Worm (Caenorhabditis elegans) whole organism, L4/young adult: ENCODE data around the gene ZC250.5.
A peak's percentile ranks its signal among the peaks of the same experiment; 100 is the strongest.
"Not testable (repeated sequence)": the region's sequence is repeated elsewhere in the genome, so short reads cannot be mapped to it uniquely, and the experiment has no call there.

Experiments used
- W03F9.2 ChIP-seq: fragments of 150-350 bp; optimal IDR thresholded peaks from 2 replicates; lab custom pipeline; 2014; ENCODE audit warnings: missing biosample characterization, missing genetic modification characterization
- dao-5 ChIP-seq: sonication (generic microtip); optimal IDR thresholded peaks from 2 replicates; lab custom pipeline; 2016; ENCODE audit warnings: missing genotype, missing genetic modification characterization, moderate library complexity, missing compliant biosample characterization
- him-1 ChIP-seq: sonication (generic microtip); optimal IDR thresholded peaks from 2 replicates; lab custom pipeline; 2016; ENCODE audit warnings: missing genotype, missing genetic modification reagents, missing genetic modification characterization, missing compliant biosample characterization

ZC250.5 gene

DNA sequence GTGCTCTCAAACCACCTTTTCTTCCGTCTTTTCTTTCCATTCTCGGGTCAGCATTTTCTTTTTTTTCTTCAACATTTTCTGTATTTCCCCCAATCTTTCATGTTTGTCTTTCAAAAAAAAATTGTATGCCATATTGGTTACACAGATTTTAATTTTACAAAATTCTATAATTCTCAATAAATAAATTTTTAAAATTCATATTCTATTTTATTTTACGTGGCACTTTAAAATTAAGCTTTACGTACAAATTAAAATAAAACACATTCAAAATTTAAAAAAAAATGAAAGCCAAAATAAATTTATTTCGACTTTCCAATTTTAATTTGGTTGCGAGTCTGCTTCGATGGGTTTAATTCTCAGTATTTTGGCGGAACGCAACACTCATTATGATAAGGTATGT is at the start of gene ZC250.5:
TSS of gene ZC250.5 (plus strand) at position 301 of the 400 bp plus-strand sequence.
- no peak for TF ChIP-seq dao-5 (tag; lab: Kevin White, UChicago)
- TF ChIP-seq him-1 (tag; lab: Kevin White, UChicago): no peak
- TF ChIP-seq W03F9.2 (tag; lab: Kevin White, UChicago): no peak

DNA sequence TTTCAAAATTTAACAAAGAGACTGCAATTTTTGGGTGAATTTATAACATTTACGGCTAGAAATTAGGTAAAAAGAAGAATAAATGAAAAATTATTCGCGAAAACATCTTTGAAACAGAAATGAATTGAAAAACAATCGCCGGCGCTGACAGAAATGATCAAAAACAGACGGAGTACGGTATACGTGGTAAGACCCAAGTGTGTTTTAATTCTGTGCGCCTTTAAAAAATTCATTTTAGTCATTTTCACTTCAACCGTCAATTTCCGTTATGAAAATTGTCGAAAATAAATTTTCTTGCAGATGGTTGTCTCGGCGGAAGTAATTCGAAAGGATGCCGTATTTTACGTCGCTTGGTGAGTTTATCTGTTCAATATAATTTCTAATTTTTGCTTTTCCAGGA is 49.4 kb upstream of the ZC250.5 start, which contains the start of gene C53A3.3:
TSS of gene C53A3.3 (plus strand) at position 301 of the 400 bp plus-strand sequence.
- TF ChIP-seq dao-5 (tag; lab: Kevin White, UChicago) (no peak), him-1 (tag; lab: Kevin White, UChicago) (no peak), W03F9.2 (tag; lab: Kevin White, UChicago) (no peak)

DNA sequence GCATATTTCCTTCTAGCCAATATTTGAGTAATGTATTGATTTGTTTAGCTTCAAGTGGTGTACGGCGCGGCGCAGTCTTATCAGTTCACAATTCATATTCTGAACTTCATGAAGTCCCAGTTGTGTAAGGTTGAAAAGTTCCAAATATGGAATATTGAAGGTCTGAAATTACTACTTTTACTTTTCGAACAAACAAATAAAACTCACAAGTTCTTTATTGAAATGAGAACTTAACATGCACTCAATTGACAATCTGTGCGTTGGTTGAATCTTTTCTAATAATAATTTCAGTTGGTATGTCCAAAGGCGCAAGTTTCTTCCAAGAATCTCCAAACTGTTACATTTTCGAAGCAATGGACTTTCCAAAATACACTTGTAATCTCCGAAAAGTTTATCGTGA is 46.8 kb upstream of the ZC250.5 start, which contains the start of gene C53A3.4:
TSS of gene C53A3.4 (minus strand) at position 101 of the 400 bp plus-strand sequence.
- no peak for TF ChIP-seq W03F9.2 (tag; lab: Kevin White, UChicago)
- TF ChIP-seq him-1 (tag; lab: Kevin White, UChicago): no peak
- no peak for TF ChIP-seq dao-5 (tag; lab: Kevin White, UChicago)

DNA sequence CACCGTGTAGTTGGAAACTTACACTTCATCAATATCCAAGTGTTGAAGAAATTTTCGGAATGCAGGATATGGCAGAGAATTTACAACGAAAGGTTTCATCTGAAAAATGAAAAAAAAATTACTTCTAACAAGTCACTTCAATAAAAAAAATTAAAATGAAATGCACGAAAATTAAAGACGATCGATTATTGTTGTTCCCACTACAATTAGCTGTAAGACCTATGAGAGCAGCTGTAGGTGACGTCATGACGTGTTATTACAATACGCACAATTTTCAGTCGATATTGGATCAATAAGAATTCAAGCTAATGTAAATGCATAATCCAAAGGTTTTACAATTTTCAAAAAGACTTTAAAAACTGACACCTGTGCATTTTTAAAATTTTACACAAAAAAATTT is 45.4 kb upstream of the ZC250.5 start, which contains the start of gene C53A3.1:
TSS of gene C53A3.1 (minus strand) at position 101 of the 400 bp plus-strand sequence.
- no peak for TF ChIP-seq him-1 (tag; lab: Kevin White, UChicago)
- TF ChIP-seq W03F9.2 (tag; lab: Kevin White, UChicago): no peak
- no peak for TF ChIP-seq dao-5 (tag; lab: Kevin White, UChicago)

DNA sequence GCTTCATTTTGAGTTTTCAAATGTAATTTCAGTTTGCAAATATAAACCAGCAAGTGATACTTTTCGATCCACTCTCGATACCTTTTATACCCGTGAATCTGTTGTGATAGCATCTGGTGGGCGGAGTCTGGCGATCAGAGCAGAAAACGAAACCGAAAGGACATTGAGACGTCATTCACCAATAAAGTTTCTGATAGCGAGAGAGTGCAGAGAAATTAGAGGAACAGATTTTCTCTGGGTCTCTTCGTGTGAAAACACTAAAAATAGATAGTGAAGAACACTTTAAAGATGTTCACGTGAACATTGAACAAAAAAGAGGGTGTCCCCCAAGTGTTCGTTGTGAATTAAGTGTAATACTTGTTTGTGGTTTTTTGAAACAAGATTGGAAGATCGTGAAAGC is 41.8 kb upstream of the ZC250.5 start, which contains the start of gene pgph-3:
TSS of gene pgph-3 (minus strand) at position 60 of the 400 bp plus-strand sequence.
- TF ChIP-seq W03F9.2 (tag; lab: Kevin White, UChicago) (peak; percentile 25), dao-5 (tag; lab: Kevin White, UChicago) (no peak)

DNA sequence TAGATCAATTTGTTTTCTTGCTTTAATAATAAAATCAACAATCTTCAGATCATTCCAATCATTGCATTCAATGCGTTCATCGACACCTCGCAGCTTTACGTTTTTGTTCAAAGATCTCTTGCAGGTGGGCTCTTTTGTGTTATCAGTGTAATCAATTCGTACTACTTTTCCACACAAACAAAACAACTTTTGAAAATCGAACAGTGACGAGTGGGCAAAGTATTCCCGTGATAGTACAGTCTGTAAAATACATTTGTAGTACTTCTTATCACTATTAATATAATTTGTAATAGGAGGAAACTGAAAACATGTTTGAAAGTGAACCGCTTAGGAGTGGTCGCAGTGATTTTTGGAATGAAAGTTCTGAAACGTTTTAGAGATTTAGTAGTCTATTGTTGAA is 40.5 kb upstream of the ZC250.5 start, which contains the start of gene pgph-2:
TSS of gene pgph-2 (plus strand) at position 47 of the 400 bp plus-strand sequence.
- TF ChIP-seq dao-5 (tag; lab: Kevin White, UChicago) (no peak), him-1 (tag; lab: Kevin White, UChicago) (no peak), W03F9.2 (tag; lab: Kevin White, UChicago) (no peak)

DNA sequence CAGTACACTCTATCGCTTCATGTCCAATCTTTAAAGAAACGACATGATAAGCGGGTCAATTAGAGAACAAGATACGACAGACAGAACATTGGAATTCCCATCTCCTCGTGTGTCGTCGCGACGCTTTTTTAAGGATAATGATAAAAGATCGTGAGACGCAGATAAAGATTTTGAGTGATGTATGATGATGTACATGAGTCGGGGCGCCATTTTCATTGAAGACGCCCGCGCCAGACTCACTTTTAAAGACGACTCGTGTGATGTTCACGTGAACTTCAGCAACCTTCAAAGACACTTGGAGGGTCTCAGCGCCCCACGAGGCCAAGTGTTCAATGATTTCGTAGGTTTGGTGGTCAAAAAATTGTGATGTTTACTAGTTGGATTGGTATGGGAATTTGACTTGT is 37.3 kb upstream of the ZC250.5 start:
- TF ChIP-seq him-1 (tag; lab: Kevin White, UChicago) (no peak), dao-5 (tag; lab: Kevin White, UChicago) (no peak), W03F9.2 (tag; lab: Kevin White, UChicago) (no peak)

DNA sequence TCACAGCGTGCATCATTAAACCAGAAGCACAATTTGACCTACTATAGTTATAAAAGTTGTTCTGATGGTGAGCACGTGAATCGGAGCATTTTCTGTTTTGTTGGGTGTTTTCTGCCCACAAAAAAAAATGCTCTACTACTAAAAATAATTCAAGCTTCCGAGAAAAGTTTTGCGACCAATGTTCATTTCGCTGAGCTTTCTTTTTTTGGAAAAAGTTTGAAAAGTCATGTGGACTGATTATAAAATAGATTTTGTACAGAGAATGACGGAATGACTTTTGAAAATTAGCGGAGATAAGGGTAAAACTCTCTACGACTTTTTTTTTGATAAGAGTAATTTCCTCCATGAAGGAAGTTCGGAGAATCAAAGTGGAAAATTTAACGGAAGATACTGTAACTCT is 36.1 kb upstream of the ZC250.5 start:
- TF ChIP-seq dao-5 (tag; lab: Kevin White, UChicago) (no peak), W03F9.2 (tag; lab: Kevin White, UChicago) (no peak), him-1 (tag; lab: Kevin White, UChicago) (no peak)

DNA sequence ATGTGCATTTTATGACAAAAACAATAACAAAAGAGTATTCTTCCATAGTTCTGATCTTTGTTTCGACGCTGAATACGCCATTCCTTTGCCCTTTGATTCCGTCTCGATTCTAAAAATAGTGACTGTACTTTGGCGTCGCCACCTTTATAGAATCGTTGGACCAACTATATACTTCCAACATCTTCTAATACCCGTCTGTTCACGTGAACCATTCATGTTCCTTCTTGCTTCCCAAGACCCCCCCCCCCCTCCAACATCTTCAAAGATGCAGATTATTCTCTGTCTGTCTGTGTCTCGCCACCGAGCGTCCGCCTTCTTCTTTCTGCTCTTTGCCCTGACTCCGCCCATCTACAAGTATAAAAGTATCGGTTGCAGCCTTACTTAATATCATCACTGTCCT is 35.6 kb upstream of the ZC250.5 start:
- TF ChIP-seq dao-5 (tag; lab: Kevin White, UChicago): no peak
- no peak for TF ChIP-seq him-1 (tag; lab: Kevin White, UChicago)
- TF ChIP-seq W03F9.2 (tag; lab: Kevin White, UChicago): no peak

DNA sequence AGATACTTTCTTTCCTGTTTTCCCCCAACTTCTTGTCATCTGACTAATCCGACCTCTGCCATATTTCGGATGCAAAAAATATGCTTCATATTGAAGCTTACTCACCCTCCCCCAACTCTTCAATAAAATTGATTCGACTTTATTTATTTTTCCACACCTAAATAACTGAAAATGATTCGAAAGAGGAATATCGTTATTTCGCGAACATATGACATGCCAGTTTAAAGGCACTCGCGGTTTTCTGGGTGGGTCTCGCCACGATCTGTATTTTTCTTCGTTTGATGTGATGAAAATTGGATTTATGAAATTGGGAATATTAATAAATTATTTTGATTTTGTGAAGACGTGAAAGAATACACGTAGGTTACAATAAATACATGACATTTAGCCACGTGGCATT is 33.9 kb upstream of the ZC250.5 start, which contains the start of gene F44E7.3:
TSS of gene F44E7.3 (plus strand) at position 319 of the 400 bp plus-strand sequence.
- TF ChIP-seq him-1 (tag; lab: Kevin White, UChicago): no peak
- TF ChIP-seq W03F9.2 (tag; lab: Kevin White, UChicago): no peak
- TF ChIP-seq dao-5 (tag; lab: Kevin White, UChicago): no peak

DNA sequence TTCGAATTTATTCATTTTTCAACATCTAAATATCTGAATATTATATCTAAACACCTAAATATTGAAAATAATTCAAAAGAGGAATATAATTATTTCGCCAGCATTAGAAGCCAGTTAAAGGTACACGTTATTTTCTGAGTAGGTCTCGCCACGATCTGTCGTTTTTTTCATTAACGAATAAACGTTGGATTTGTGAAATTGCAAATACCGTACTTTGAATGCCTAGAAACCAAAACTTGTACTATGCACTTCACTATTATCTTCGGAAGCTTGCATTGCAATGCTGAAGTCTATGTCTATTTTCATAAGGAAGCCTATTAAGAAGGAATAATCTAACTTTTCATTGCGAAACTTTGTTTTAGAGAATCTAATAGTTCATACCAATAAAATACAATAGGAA is 33.1 kb upstream of the ZC250.5 start:
- TF ChIP-seq W03F9.2 (tag; lab: Kevin White, UChicago): no peak
- TF ChIP-seq dao-5 (tag; lab: Kevin White, UChicago): no peak
- TF ChIP-seq him-1 (tag; lab: Kevin White, UChicago): no peak

DNA sequence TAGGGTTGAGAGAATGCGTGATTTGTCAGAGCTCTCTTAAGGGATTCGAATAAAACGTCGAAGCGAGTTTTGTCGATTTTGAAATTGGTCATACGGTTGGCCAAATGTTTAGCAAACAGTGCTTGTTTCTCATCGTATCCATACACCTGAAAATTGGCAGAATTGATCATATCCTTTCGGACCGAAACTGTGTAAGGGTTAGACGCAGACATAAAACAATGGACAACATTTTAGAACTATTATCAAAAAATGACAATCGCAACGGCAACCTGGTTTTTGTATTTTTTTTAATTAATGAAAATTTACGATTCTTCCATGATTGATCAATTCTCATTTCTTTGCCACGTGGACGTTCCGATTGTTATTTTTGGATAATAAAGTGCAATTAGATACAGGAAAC is 31.4 kb upstream of the ZC250.5 start:
- TF ChIP-seq W03F9.2 (tag; lab: Kevin White, UChicago) (no peak), him-1 (tag; lab: Kevin White, UChicago) (no peak), dao-5 (tag; lab: Kevin White, UChicago) (no peak)

DNA sequence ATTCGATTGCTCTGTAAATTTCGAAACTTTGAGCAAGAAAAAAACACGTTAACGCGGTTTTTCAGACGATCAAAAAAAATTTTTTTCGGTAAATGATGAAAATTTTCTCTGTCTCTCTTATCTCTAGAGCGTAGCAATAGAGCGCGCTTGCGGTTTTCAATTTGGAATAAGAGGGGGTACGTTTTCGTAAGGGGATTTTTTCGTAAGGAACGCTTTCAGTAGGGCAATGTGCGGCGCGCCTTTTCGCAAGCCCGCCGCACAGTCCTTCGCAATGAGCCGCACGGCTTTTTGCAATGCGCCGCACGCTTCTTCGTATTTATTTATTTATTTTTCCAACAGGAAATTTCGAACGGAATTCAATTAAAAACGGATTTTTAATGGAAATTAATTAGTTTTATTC is 28.6 kb upstream of the ZC250.5 start, which contains the start of gene F44E7.4:
TSS of gene F44E7.4 (minus strand) at position 13 of the 400 bp plus-strand sequence.
- not testable (repeated sequence) for TF ChIP-seq dao-5, him-1, W03F9.2 (tag; lab: Kevin White, UChicago)

DNA sequence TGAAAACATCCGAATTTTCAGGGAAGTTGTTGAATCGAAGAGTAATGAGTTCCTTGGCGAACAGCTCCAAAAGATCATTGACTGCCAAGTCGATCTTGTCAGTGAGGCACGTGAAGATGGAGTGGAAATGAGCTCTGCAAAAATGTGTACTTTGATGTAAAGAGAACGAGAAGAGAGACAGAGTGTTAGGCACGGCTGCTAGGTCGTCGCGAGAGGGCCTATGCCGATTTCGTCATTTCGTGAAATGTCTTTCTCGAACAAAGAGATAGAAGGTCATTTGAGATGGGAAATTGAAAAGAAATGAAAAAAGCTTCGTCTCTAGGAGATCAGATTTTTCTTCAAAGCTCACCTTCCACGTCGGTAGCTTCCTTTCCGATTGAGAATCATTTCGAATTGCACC is 25.6 kb upstream of the ZC250.5 start:
- TF ChIP-seq dao-5 (tag; lab: Kevin White, UChicago): no peak
- no peak for TF ChIP-seq W03F9.2 (tag; lab: Kevin White, UChicago)
- TF ChIP-seq him-1 (tag; lab: Kevin White, UChicago): no peak
